Fruit fly (Drosophila melanogaster) S2 (cell line): Measurements from ENCODE around the gene cv-c.

Experiments used
- CG8478 ChIP-seq: fragments of >200 bp; optimal IDR thresholded peaks from 2 replicates; lab custom pipeline; 2018
- CTCF ChIP-seq, 2 experiments: fragments of >200 bp; optimal IDR thresholded peaks; 2 replicates each; lab custom pipeline; 2018

dm6 chr3R:14381599-14381998, 99.9 kb downstream of the cv-c start, which contains the start of gene soti:
- TF ChIP-seq CTCF (optimal IDR thresholded peaks at IDR 0.05; lab: Kevin White, UChicago) (no peak), CG8478 (no peak)
